Worm (Caenorhabditis elegans) whole organism, mixed stage, embryonic: Measurements from ENCODE around the gene srw-16.

ENCODE experiments used
- M03D4.4 ChIP-seq: sonication (generic microtip); optimal IDR thresholded peaks from 2 replicates; lab custom pipeline; 2017; ENCODE audit warnings: mild to moderate bottlenecking, missing genetic modification characterization, missing compliant biosample characterization
- bed-3 ChIP-seq: fragments of 200-800 bp; sonication (Bioruptor generic); optimal IDR thresholded peaks from 3 replicates; lab custom pipeline; 2018; ENCODE audit warnings: mild to moderate bottlenecking, missing genetic modification characterization, moderate library complexity, missing compliant biosample characterization
- blmp-1 ChIP-seq: fragments of 150-350 bp; optimal IDR thresholded peaks from 2 replicates; lab custom pipeline; 2014; ENCODE audit warnings: missing biosample characterization, missing genetic modification characterization
- ceh-39 ChIP-seq: fragments of 150-350 bp; optimal IDR thresholded peaks from 2 replicates; lab custom pipeline; 2014; ENCODE audit warnings: missing biosample characterization, missing genetic modification characterization
- ceh-43 ChIP-seq: fragments of 200-800 bp; sonication (Bioruptor generic); optimal IDR thresholded peaks from 2 replicates; lab custom pipeline; 2018; ENCODE audit warnings: mild to moderate bottlenecking, missing genetic modification characterization, moderate library complexity, missing compliant biosample characterization
- ces-1 ChIP-seq: fragments of 150-350 bp; optimal IDR thresholded peaks from 2 replicates; lab custom pipeline; 2014; ENCODE audit warnings: missing biosample characterization, missing genetic modification reagents, missing genetic modification characterization
- drap-1 ChIP-seq: fragments of 200-800 bp; sonication (Bioruptor generic); optimal IDR thresholded peaks from 3 replicates; lab custom pipeline; 2018; ENCODE audit warnings: mild to moderate bottlenecking, missing genetic modification characterization, missing compliant biosample characterization
- elt-1 ChIP-seq: sonication (generic microtip); optimal IDR thresholded peaks from 2 replicates; lab custom pipeline; 2017; ENCODE audit warnings: missing genetic modification characterization, mild to moderate bottlenecking, missing compliant biosample characterization, antibody characterized with exemption, moderate library complexity, borderline replicate concordance; ENCODE audit not compliant: insufficient read depth
- elt-3 ChIP-seq: fragments of 150-350 bp; optimal IDR thresholded peaks from 2 replicates; lab custom pipeline; 2014; ENCODE audit warnings: missing biosample characterization, missing genetic modification characterization
- ham-2 ChIP-seq: fragments of 200-800 bp; sonication (Bioruptor generic); optimal IDR thresholded peaks from 2 replicates; lab custom pipeline; 2018; ENCODE audit warnings: mild to moderate bottlenecking, missing genetic modification characterization, missing compliant biosample characterization
- hlh-1 ChIP-seq: fragments of 150-350 bp; optimal IDR thresholded peaks from 2 replicates; lab custom pipeline; 2014; ENCODE audit warnings: missing biosample characterization, missing genetic modification reagents, missing genetic modification characterization
- lin-13 ChIP-seq: fragments of 150-350 bp; optimal IDR thresholded peaks from 2 replicates; lab custom pipeline; 2014; ENCODE audit warnings: missing biosample characterization, missing genetic modification characterization
- lin-32 ChIP-seq: fragments of 200-800 bp; sonication (Bioruptor generic); optimal IDR thresholded peaks from 2 replicates; lab custom pipeline; 2018; ENCODE audit warnings: mild to moderate bottlenecking, missing genetic modification characterization, missing compliant biosample characterization
- lsy-2 ChIP-seq: fragments of 150-350 bp; optimal IDR thresholded peaks from 2 replicates; lab custom pipeline; 2014; ENCODE audit warnings: missing biosample characterization, missing genetic modification characterization
- mab-5 ChIP-seq: fragments of 150-350 bp; optimal IDR thresholded peaks from 2 replicates; lab custom pipeline; 2014; ENCODE audit warnings: missing biosample characterization, missing genetic modification characterization
- nhr-2 ChIP-seq: fragments of 150-350 bp; optimal IDR thresholded peaks from 2 replicates; lab custom pipeline; 2014; ENCODE audit warnings: missing biosample characterization, missing genetic modification characterization
- nhr-237 ChIP-seq: fragments of 150-350 bp; optimal IDR thresholded peaks from 2 replicates; lab custom pipeline; 2014; ENCODE audit warnings: missing biosample characterization, missing genetic modification characterization
- nhr-28 ChIP-seq: fragments of 150-350 bp; optimal IDR thresholded peaks from 2 replicates; lab custom pipeline; 2014; ENCODE audit warnings: missing biosample characterization, missing genetic modification characterization
- nhr-76 ChIP-seq: sonication (generic microtip); optimal IDR thresholded peaks from 2 replicates; lab custom pipeline; 2017; ENCODE audit warnings: missing biosample characterization, missing genetic modification characterization
- pha-4 ChIP-seq: fragments of 150-350 bp; optimal IDR thresholded peaks from 2 replicates; lab custom pipeline; 2018; ENCODE audit warnings: missing biosample characterization, missing genetic modification reagents, missing genetic modification characterization
- sem-2 ChIP-seq: fragments of 200-800 bp; sonication (Bioruptor generic); optimal IDR thresholded peaks from 2 replicates; lab custom pipeline; 2018; ENCODE audit warnings: mild to moderate bottlenecking, missing genetic modification characterization, missing compliant biosample characterization
- snpc-4 ChIP-seq: fragments of 150-350 bp; optimal IDR thresholded peaks from 2 replicates; lab custom pipeline; 2014; ENCODE audit warnings: missing biosample characterization, missing genetic modification characterization
- sptf-1 ChIP-seq: sonication (generic microtip); optimal IDR thresholded peaks from 2 replicates; lab custom pipeline; 2017; ENCODE audit warnings: mild to moderate bottlenecking, missing genetic modification characterization, moderate library complexity, missing compliant biosample characterization
- tbx-8 ChIP-seq: fragments of 200-800 bp; sonication (Bioruptor generic); optimal IDR thresholded peaks from 2 replicates; lab custom pipeline; 2018; ENCODE audit warnings: mild to moderate bottlenecking, missing genetic modification characterization, moderate library complexity, missing compliant biosample characterization
- unc-39 ChIP-seq: fragments of 150-350 bp; optimal IDR thresholded peaks from 2 replicates; lab custom pipeline; 2014; ENCODE audit warnings: missing biosample characterization, missing genetic modification characterization
- zip-8 ChIP-seq: fragments of 150-350 bp; optimal IDR thresholded peaks from 2 replicates; lab custom pipeline; 2014; ENCODE audit warnings: missing biosample characterization, missing genetic modification characterization

srw-16 gene

DNA sequence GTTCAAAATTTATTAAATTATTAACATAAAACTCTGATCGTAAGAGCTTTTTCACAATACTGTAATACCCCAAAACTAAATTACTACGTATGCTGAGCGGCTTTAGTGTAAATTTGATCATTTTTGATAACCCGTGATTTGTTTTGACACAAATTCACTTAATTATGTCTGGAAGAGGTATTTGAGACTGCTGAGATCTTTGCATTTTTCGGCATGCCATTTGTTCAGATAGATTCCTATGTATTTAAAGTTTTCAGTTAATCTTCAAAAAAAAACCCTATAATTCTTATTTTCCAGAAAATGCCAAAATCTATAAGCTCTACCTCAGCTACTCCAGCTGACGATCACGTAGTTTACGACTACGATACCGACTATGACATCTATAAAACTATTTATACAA, 44.4 kb downstream of the srw-16 start, which contains the start of gene srw-15:
Gene srw-15, plus strand, starts transcription at position 301 of the 400 bp plus-strand sequence.
- TF ChIP-seq lin-13 (tag; lab: Kevin White, UChicago) (no peak), ceh-39 (tag; lab: Kevin White, UChicago) (no peak), zip-8 (tag; lab: Kevin White, UChicago) (no peak), nhr-28 (no peak), pha-4 (no peak), snpc-4 (no peak), mab-5 (tag; lab: Kevin White, UChicago) (no peak), ces-1 (GFP tag; lab: Kevin White, UChicago) (no peak), blmp-1 (tag; lab: Kevin White, UChicago) (no peak), nhr-2 (tag; lab: Kevin White, UChicago) (no peak), lsy-2 (tag; lab: Kevin White, UChicago) (no peak)
- TF ChIP-seq, all 35 proteins: peak for 0

DNA sequence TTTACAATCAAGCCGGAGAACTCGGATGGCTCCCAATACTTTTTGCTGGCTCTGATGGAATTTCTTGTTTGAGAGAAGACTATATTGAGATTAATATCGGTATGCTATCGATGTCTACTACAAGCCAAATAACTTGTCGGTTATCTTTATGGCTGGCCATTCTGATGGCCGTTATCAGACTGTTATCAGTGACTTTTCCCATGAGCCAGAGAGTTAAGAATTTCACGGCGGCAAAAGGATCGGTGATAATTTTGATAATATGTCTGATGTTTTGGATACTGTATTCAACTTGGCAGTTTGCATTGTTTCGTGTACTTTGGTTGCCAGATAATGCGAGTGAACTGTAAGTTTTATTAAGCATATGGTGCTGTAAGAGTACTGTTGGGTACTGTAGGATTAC, 48.5 kb downstream of the srw-16 start:
- TF ChIP-seq ham-2 (GFP tag; lab: Kevin White, UChicago) (no peak), ceh-43 (GFP tag; lab: Kevin White, UChicago) (no peak), snpc-4 (no peak), hlh-1 (tag; lab: Kevin White, UChicago) (no peak), zip-8 (tag; lab: Kevin White, UChicago) (no peak), elt-3 (no peak), ces-1 (GFP tag; lab: Kevin White, UChicago) (no peak), lsy-2 (tag; lab: Kevin White, UChicago) (no peak), unc-39 (tag; lab: Kevin White, UChicago) (no peak), lin-32 (GFP tag; lab: Kevin White, UChicago) (no peak), mab-5 (tag; lab: Kevin White, UChicago) (no peak), bed-3 (GFP tag; lab: Kevin White, UChicago) (no peak), elt-1 (tag; lab: Kevin White, UChicago) (no peak), sem-2 (no peak), nhr-76 (tag; lab: Kevin White, UChicago) (no peak)

DNA sequence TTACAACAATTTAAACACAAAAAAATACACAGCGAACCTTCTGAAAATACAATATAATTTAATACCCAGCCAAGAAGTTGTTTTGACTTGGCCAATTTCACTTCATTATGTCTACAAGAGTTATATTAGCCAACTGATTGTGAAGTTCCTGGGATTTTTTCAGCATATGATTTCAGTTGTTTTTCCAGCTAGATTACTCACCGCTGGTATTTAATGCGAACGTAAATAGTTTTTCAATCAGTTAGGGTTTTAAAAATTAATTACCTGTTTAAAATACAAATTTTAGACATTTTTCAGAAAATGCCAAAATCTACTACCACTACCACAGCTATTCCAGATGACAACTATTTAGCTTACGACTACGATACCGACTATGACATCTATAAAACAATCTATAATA, 49.0 kb downstream of the srw-16 start, which contains the start of gene srw-14:
Gene srw-14, plus strand, starts transcription at position 301 of the 400 bp plus-strand sequence.
- TF ChIP-seq nhr-237 (tag; lab: Kevin White, UChicago): no peak
- TF ChIP-seq nhr-2 (tag; lab: Kevin White, UChicago): no peak
- TF ChIP-seq tbx-8 (GFP tag; lab: Kevin White, UChicago): no peak
- no peak for TF ChIP-seq drap-1 (GFP tag; lab: Kevin White, UChicago)
- no peak for TF ChIP-seq lin-13 (tag; lab: Kevin White, UChicago)

DNA sequence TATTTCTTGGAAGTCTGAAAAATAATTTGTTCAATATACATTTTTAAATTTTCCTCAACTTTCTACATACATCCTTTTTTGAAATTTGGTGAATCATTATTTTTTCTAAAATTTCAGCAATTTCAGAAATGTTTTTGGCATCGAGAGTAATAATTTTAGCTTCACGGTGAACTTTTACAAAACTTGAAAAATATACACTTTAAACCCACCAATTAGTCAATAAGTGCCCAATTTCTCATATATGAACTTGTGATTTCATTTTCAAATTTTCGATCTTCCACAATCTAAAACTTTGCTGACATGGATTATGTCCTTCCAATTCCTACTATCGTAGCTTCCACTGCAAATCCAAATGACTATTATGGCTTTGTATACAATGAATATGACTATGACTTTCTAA, 51.0 kb downstream of the srw-16 start, which contains the start of gene srw-24:
Gene srw-24, plus strand, starts transcription at position 301 of the 400 bp plus-strand sequence.
- TF ChIP-seq zip-8 (tag; lab: Kevin White, UChicago) (no peak), mab-5 (tag; lab: Kevin White, UChicago) (no peak), M03D4.4 (tag; lab: Kevin White, UChicago) (no peak), sptf-1 (no peak), lin-13 (tag; lab: Kevin White, UChicago) (no peak), drap-1 (GFP tag; lab: Kevin White, UChicago) (no peak)
